Worm (Caenorhabditis elegans) whole organism, late embryonic: Measurements from ENCODE around the gene K04E7.1.

Experiments
- Y22D7AL.16 ChIP-seq: sonication (generic microtip); optimal IDR thresholded peaks from 2 replicates; lab custom pipeline; 2016; ENCODE audit warnings: missing genetic modification characterization, missing compliant biosample characterization
- elt-2 ChIP-seq: sonication (generic microtip); optimal IDR thresholded peaks from 2 replicates; lab custom pipeline; 2016; ENCODE audit warnings: missing genetic modification reagents, missing genetic modification characterization, missing compliant biosample characterization
- fkh-6 ChIP-seq: sonication (generic microtip); optimal IDR thresholded peaks from 2 replicates; lab custom pipeline; 2016; ENCODE audit warnings: missing genetic modification characterization, missing compliant biosample characterization
- hlh-8 ChIP-seq: sonication (generic microtip); optimal IDR thresholded peaks from 2 replicates; lab custom pipeline; 2016; ENCODE audit warnings: missing genotype, missing genetic modification characterization, missing compliant biosample characterization
- pax-1 ChIP-seq: fragments of 150-350 bp; optimal IDR thresholded peaks from 2 replicates; lab custom pipeline; 2014; ENCODE audit warnings: missing biosample characterization, missing genetic modification characterization
- tbx-7 ChIP-seq: sonication (generic microtip); optimal IDR thresholded peaks from 2 replicates; lab custom pipeline; 2016; ENCODE audit warnings: missing genotype, missing genetic modification characterization, missing compliant biosample characterization

- no peak for TF ChIP-seq pax-1 (tag; lab: Kevin White, UChicago)
- no peak for TF ChIP-seq Y22D7AL.16
- TF ChIP-seq fkh-6 (tag; lab: Kevin White, UChicago) = no peak
- no peak for TF ChIP-seq hlh-8
- no peak for TF ChIP-seq elt-2 (tag; lab: Kevin White, UChicago)
- TF ChIP-seq tbx-7 (tag; lab: Kevin White, UChicago) = no peak
Measured at ce11 chrX:6445239-6445638, 16.6 kb upstream of the K04E7.1 start.
